Fruit fly (Drosophila melanogaster) whole organism, larva: ENCODE data around the gene Lsd-1.

Source experiments
- noc ChIP-seq: fragments of 200-800 bp; sonication (Bioruptor generic); optimal IDR thresholded peaks from 3 replicates; lab custom pipeline; 2019; ENCODE audit warnings: missing biosample characterization, mild to moderate bottlenecking, missing genetic modification characterization, moderate library complexity

Gene Lsd-1

DNA sequence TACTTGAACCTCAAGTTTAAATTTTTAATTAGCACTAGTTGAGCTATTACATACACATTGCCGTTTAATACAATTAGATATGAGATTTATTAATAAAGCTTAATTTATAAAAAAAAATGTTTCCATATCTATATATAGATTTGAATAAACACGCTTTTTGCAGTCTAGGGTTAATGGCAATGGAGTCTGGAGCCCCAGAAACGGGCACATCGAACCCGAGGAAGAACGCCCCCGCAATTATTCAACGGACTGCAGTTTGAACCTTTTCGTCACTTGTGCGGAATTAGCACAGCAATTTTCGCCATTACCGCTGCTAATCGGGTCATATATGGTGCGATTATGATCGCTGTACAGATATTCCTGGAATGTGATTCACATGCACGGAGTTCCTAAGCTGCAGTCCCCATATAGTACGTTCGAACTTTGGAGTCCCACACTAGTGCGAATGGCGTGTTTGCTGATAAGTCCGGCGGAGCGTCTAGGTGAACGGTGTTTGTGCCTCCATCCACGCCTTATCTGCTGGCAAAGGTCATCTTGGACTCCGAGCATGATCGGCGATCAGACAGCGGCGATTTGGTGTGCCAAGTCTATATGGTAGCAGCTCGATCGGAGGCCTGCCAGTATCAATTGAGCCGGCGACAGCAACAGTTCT, at the start of gene Lsd-1:
Gene Lsd-1 (plus strand): TSS at position 236 of the 652 bp plus-strand sequence.
- TF ChIP-seq noc (tag; lab: Kevin White, UChicago) = peak; percentile 31

dm6 chr3R:23713901-23714300, 49.8 kb upstream of the Lsd-1 start:
- no peak for TF ChIP-seq noc (tag; lab: Kevin White, UChicago)

dm6 chr3R:23714852-23715251, 48.8 kb upstream of the Lsd-1 start:
- peak; percentile 42 for TF ChIP-seq noc (tag; lab: Kevin White, UChicago)

- TF ChIP-seq noc (tag; lab: Kevin White, UChicago) = no peak
These were observed 45.2 kb upstream of the Lsd-1 start, which contains the start of gene nau for dm6 chr3R:23718297-23718941. Gene nau, minus strand, starts transcription at chr3R:23718357.

- no peak for TF ChIP-seq noc (tag; lab: Kevin White, UChicago)
These were observed 42.1 kb upstream of the Lsd-1 start, which contains the start of gene CG10232 for dm6 chr3R:23721525-23721924. Gene CG10232, minus strand, starts transcription at chr3R:23721625.

dm6 chr3R:23721936-23722335, 41.7 kb upstream of the Lsd-1 start:
- peak; percentile 44 for TF ChIP-seq noc (tag; lab: Kevin White, UChicago)

DNA sequence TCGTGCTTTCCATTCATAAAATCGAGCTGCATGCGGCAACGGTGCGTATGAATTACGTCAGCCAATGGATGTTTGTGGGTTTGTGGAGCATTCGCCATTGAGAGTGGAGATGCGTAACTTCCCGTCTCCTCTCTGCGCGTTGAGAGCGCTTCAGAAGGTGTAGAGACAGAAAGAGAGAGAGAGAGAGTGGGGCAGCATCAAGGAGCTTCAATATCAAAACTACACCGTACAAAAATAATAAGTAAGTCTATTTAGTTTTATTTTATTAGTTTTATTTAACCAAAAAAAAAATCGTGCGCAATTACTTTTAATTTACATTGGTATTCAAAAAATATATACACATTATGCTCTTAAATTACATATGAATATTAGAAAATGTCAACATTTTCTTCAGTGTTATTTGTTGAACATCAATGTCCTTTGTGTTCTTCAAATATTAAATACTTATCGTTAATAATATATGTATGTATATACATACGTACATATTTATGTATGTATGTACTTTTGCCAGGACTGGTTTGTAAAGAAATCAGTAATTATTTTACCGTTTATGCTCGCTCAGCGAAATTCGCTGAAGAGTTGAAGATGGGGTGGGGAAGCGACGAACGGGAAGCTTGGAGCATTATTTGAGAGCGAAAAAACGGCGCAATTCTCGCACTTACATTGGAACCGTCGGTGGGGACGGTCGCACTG, 40.8 kb upstream of the Lsd-1 start, which contains the start of gene CG10365:
Gene CG10365 (plus strand): TSS at position 652 of the 693 bp plus-strand sequence.
- peak; percentile 89 for TF ChIP-seq noc (tag; lab: Kevin White, UChicago)

dm6 chr3R:23723381-23724034, 40.1 kb upstream of the Lsd-1 start:
- no peak for TF ChIP-seq noc (tag; lab: Kevin White, UChicago)

- peak; percentile 90 for TF ChIP-seq noc (tag; lab: Kevin White, UChicago)
These were observed 38.7 kb upstream of the Lsd-1 start for dm6 chr3R:23724843-23725506.

- peak; percentile 61 for TF ChIP-seq noc (tag; lab: Kevin White, UChicago)
These were observed 37.8 kb upstream of the Lsd-1 start for dm6 chr3R:23725711-23726349.

- peak; percentile 98 for TF ChIP-seq noc (tag; lab: Kevin White, UChicago)
These were observed 36.9 kb upstream of the Lsd-1 start for dm6 chr3R:23726740-23727139.

- peak; percentile 69 for TF ChIP-seq noc (tag; lab: Kevin White, UChicago)
These were observed 36.0 kb upstream of the Lsd-1 start for dm6 chr3R:23727657-23728056.

- no peak for TF ChIP-seq noc (tag; lab: Kevin White, UChicago)
These were observed 35.6 kb upstream of the Lsd-1 start for dm6 chr3R:23728086-23728485.

DNA sequence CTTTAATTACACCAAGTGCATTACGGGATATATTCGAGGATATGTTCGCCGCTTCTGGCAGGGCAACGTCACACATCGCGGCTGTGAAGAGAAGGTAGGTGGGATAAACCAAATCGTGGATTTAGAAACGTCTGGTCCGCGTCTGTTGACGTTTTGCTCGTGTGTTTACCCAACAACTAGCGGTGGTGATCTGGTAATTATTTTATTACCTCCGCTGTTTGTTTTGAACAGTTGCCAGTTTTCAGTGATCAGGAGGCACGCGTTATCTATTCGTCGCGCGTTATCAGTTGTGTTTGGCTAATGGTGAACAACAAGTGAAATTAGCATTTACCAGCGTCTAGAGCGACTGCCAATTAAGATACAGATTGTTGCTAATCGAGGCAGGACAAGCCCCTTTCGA, 34.6 kb upstream of the Lsd-1 start:
- TF ChIP-seq noc (tag; lab: Kevin White, UChicago) = peak; percentile 78
